Worm (Caenorhabditis elegans) whole organism, late embryonic: ENCODE data around the gene C49A9.3.

Experiments used
- ceh-9 ChIP-seq: sonication (generic microtip); optimal IDR thresholded peaks from 2 replicates; lab custom pipeline; 2016; ENCODE audit warnings: mild to moderate bottlenecking, missing genetic modification characterization, inconsistent platforms, missing compliant biosample characterization
- dmd-4 ChIP-seq: sonication (generic microtip); optimal IDR thresholded peaks from 2 replicates; lab custom pipeline; 2016; ENCODE audit warnings: borderline replicate concordance, missing genetic modification characterization, missing compliant biosample characterization
- nhr-11 ChIP-seq: fragments of 150-350 bp; optimal IDR thresholded peaks from 2 replicates; lab custom pipeline; 2014; ENCODE audit warnings: missing biosample characterization, missing genetic modification characterization
- npax-4 ChIP-seq: sonication (generic microtip); optimal IDR thresholded peaks from 2 replicates; lab custom pipeline; 2016; ENCODE audit warnings: missing genetic modification characterization, missing compliant biosample characterization
- pax-1 ChIP-seq: fragments of 150-350 bp; optimal IDR thresholded peaks from 2 replicates; lab custom pipeline; 2014; ENCODE audit warnings: missing biosample characterization, missing genetic modification characterization
- unc-3 ChIP-seq, 2 experiments: fragments of 200-800 bp in 1 of 2; sonication (Bioruptor generic) in 1 of 2; sonication (generic microtip) in 1 of 2; conservative IDR thresholded peaks in 1 of 2; optimal IDR thresholded peaks in 1 of 2; 2 replicates each; pipeline versions ENCODE4 v1.3.6 to Lab custom; 2016 to 2022; ENCODE audit warnings: missing compliant biosample characterization in 2 of 2, missing genetic modification characterization in 2 of 2, missing genetic modification reagents in 1 of 2

- no peak for TF ChIP-seq ceh-9 (tag; lab: Kevin White, UChicago)
- TF ChIP-seq nhr-11 (tag; lab: Kevin White, UChicago) = no peak
- no peak for TF ChIP-seq npax-4
- TF ChIP-seq dmd-4 (tag; lab: Kevin White, UChicago) = no peak
- TF ChIP-seq pax-1 (tag; lab: Kevin White, UChicago) = no peak
- no peak for TF ChIP-seq unc-3 (GFP tag; conservative IDR thresholded peaks at IDR 0.05; lab: Robert Waterston, UW)
- no peak for TF ChIP-seq unc-3 (tag; optimal IDR thresholded peaks at IDR 0.05; lab: Kevin White, UChicago)
These were observed at the start of gene C49A9.3 for ce11 chrIV:6221878-6222277.
